Fruit fly (Drosophila melanogaster): Measurements from ENCODE around the gene Oatp33Ea.

DNA sequence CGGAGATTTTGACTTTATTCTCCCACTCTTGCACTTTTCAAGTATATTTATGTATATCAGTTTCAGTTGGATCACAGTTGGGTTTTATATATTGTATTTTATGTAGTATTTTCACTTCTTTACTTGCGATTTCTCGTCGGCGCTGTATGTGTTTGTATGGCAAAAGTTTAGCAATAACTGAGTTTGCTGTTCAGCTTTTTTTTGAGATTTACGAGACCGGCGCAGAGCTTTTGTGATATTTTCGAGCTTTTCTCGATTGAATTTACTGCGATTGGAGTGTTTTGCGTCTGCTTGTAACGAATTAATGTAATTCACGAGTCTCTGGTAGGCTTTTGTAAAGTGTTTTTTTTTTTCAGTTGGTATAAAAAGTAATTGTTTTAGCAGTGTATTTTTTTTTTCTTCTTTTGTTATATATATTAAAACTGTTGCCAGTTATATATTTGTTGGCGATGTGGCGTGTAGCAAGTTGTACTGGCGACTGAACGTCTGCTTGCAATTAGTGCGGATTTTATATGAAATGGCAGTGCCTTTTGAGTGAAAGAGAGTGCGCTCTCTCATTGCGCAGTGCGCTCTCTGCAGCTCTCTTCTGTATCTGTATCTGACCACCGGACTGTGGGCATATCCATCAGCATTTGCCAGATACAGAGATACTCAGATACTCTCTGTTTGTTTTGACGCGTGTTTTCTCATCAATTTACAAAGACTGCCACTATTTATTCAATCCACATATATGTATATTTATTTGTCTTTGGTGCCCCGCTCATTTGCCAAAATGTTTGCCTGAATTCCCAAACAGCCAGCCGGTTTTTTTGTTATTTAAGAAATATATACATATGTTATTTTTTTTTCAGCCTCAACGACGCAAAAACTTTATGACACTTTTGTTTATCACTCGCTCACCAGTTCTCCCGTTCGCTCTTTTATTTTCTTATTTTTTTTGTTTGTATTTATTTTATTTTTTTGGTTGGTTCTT lies 15.3 kb upstream of the Oatp33Ea start:
- TF ChIP-seq H2.0 (GFP tag; IDR thresholded peaks at IDR 0.05) (no peak), nom (GFP tag; optimal IDR thresholded peaks at IDR 0.05) (peak; percentile 85), CG9215 (GFP tag; IDR thresholded peaks at IDR 0.05) (no peak), crc (GFP tag; optimal IDR thresholded peaks at IDR 0.05) (no peak), Drgx (GFP tag; IDR thresholded peaks at IDR 0.05) (0 out of 2 replicates have a peak, but pooled peaks have one; percentile 47), CG8290 (GFP tag; optimal IDR thresholded peaks at IDR 0.05) (no peak), CG8290 (tag; optimal IDR thresholded peaks at IDR 0.05) (peak; percentile 56 to 88), lola (GFP tag; optimal IDR thresholded peaks at IDR 0.05) (peak in 1 of 3 experiments; percentile 19)
